Worm (Caenorhabditis elegans) whole organism, late embryonic: ENCODE results near the gene ZK1307.9.
A peak's percentile ranks its signal among the peaks of the same experiment; 100 is the strongest.

Experiments
- ceh-19 ChIP-seq: fragments of 200-800 bp; sonication (Bioruptor generic); optimal IDR thresholded peaks from 2 replicates; lab custom pipeline; 2018; ENCODE audit warnings: mild to moderate bottlenecking, missing genetic modification characterization, missing compliant biosample characterization
- ceh-24 ChIP-seq: sonication (generic microtip); optimal IDR thresholded peaks from 2 replicates; lab custom pipeline; 2016; ENCODE audit warnings: mild to moderate bottlenecking, missing genetic modification characterization, missing compliant biosample characterization
- ceh-31 ChIP-seq: sonication (generic microtip); optimal IDR thresholded peaks from 2 replicates; lab custom pipeline; 2016; ENCODE audit warnings: missing genetic modification characterization, missing compliant biosample characterization
- ceh-34 ChIP-seq: sonication (generic microtip); optimal IDR thresholded peaks from 2 replicates; lab custom pipeline; 2016; ENCODE audit warnings: mild to moderate bottlenecking, missing genetic modification characterization, missing compliant biosample characterization
- ceh-6 ChIP-seq: fragments of 200-800 bp; sonication (Bioruptor generic); optimal IDR thresholded peaks from 2 replicates; lab custom pipeline; 2018; ENCODE audit warnings: mild to moderate bottlenecking, missing genetic modification characterization, missing compliant biosample characterization
- dmd-4 ChIP-seq: sonication (generic microtip); optimal IDR thresholded peaks from 2 replicates; lab custom pipeline; 2016; ENCODE audit warnings: borderline replicate concordance, missing genetic modification characterization, missing compliant biosample characterization
- elt-2 ChIP-seq: sonication (generic microtip); optimal IDR thresholded peaks from 2 replicates; lab custom pipeline; 2016; ENCODE audit warnings: missing genetic modification reagents, missing genetic modification characterization, missing compliant biosample characterization
- fkh-6 ChIP-seq: sonication (generic microtip); optimal IDR thresholded peaks from 2 replicates; lab custom pipeline; 2016; ENCODE audit warnings: missing genetic modification characterization, missing compliant biosample characterization
- hlh-13 ChIP-seq: fragments of 200-800 bp; sonication (Bioruptor generic); optimal IDR thresholded peaks from 2 replicates; lab custom pipeline; 2018; ENCODE audit warnings: mild to moderate bottlenecking, missing genetic modification characterization, missing compliant biosample characterization
- hlh-15 ChIP-seq: sonication (generic microtip); optimal IDR thresholded peaks from 2 replicates; lab custom pipeline; 2016; ENCODE audit warnings: missing genetic modification characterization, missing compliant biosample characterization
- hlh-30 ChIP-seq: sonication (generic microtip); optimal IDR thresholded peaks from 2 replicates; lab custom pipeline; 2017; ENCODE audit warnings: antibody characterized with exemption, missing genetic modification characterization, missing compliant biosample characterization; ENCODE audit not compliant: insufficient read depth
- hlh-6 ChIP-seq: sonication (generic microtip); optimal IDR thresholded peaks from 2 replicates; lab custom pipeline; 2016; ENCODE audit warnings: missing genotype, missing genetic modification characterization, missing compliant biosample characterization
- lim-6 ChIP-seq: sonication (generic microtip); optimal IDR thresholded peaks from 2 replicates; lab custom pipeline; 2016; ENCODE audit warnings: missing genetic modification characterization, missing compliant biosample characterization
- lin-11 ChIP-seq: fragments of 200-800 bp; sonication (Bioruptor generic); optimal IDR thresholded peaks from 2 replicates; lab custom pipeline; 2018; ENCODE audit warnings: mild to moderate bottlenecking, missing genetic modification characterization, missing compliant biosample characterization
- mec-3 ChIP-seq: sonication (generic microtip); optimal IDR thresholded peaks from 2 replicates; lab custom pipeline; 2016; ENCODE audit warnings: borderline replicate concordance, missing genetic modification characterization, missing compliant biosample characterization
- odd-2 ChIP-seq: sonication (generic microtip); optimal IDR thresholded peaks from 2 replicates; lab custom pipeline; 2017; ENCODE audit warnings: antibody characterized with exemption, mild to moderate bottlenecking, missing genetic modification characterization, missing compliant biosample characterization
- pag-3 ChIP-seq: sonication (generic microtip); optimal IDR thresholded peaks from 2 replicates; lab custom pipeline; 2016; ENCODE audit warnings: missing compliant biosample characterization, missing genetic modification characterization, borderline replicate concordance
- pat-9 ChIP-seq: fragments of 200-800 bp; sonication (Bioruptor generic); optimal IDR thresholded peaks from 2 replicates; lab custom pipeline; 2018; ENCODE audit warnings: mild to moderate bottlenecking, missing genetic modification characterization, moderate library complexity, missing compliant biosample characterization
- pax-1 ChIP-seq: fragments of 150-350 bp; optimal IDR thresholded peaks from 2 replicates; lab custom pipeline; 2014; ENCODE audit warnings: missing biosample characterization, missing genetic modification characterization
- pha-2 ChIP-seq: sonication (generic microtip); optimal IDR thresholded peaks from 2 replicates; lab custom pipeline; 2017; ENCODE audit warnings: mild to moderate bottlenecking, missing genetic modification characterization, missing compliant biosample characterization
- pros-1 ChIP-seq: fragments of 150-350 bp; optimal IDR thresholded peaks from 2 replicates; lab custom pipeline; 2014; ENCODE audit warnings: missing biosample characterization, missing genetic modification reagents, missing genetic modification characterization
- ref-2 ChIP-seq: sonication (generic microtip); optimal IDR thresholded peaks from 2 replicates; lab custom pipeline; 2016; ENCODE audit warnings: missing genetic modification characterization, missing compliant biosample characterization
- rnt-1 ChIP-seq: sonication (generic microtip); optimal IDR thresholded peaks from 2 replicates; lab custom pipeline; 2016; ENCODE audit warnings: missing genetic modification characterization, missing compliant biosample characterization
- syd-9 ChIP-seq: sonication (generic microtip); optimal IDR thresholded peaks from 2 replicates; lab custom pipeline; 2016; ENCODE audit warnings: mild to moderate bottlenecking, missing genetic modification characterization, moderate library complexity, missing compliant biosample characterization
- tbx-2 ChIP-seq: sonication (generic microtip); optimal IDR thresholded peaks from 2 replicates; lab custom pipeline; 2016; ENCODE audit warnings: missing genetic modification characterization, missing compliant biosample characterization
- ttx-3 ChIP-seq: sonication (generic microtip); optimal IDR thresholded peaks from 2 replicates; lab custom pipeline; 2016; ENCODE audit warnings: missing genetic modification reagents, missing genetic modification characterization, missing compliant biosample characterization
- unc-42 ChIP-seq: sonication (generic microtip); optimal IDR thresholded peaks from 2 replicates; lab custom pipeline; 2016; ENCODE audit warnings: missing genotype, missing genetic modification characterization, missing compliant biosample characterization

ZK1307.9 gene

DNA sequence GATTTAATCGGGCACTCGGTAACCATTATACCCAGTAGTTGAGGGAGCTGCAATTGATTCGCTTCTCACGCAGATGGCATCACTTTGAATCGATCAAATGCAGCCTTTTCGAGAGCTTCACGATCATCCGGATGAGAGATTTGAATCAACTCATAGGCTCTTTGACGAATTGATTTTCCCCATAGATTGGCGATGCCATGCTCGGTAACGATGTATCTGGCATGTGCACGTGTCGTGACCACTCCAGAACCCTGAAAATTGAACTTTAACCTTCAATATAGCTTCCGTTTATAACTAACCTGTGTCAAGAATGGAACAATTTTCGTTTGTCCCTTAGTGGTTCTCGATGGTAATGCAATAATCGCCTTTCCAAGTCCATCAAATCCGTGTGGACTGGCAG, 34.9 kb downstream of the ZK1307.9 start:
- no peak for TF ChIP-seq tbx-2
- TF ChIP-seq hlh-6 (tag; lab: Kevin White, UChicago): no peak
- TF ChIP-seq ceh-34: no peak
- TF ChIP-seq rnt-1 (tag; lab: Kevin White, UChicago): no peak
- TF ChIP-seq ceh-19: no peak
- TF ChIP-seq mec-3 (tag; lab: Kevin White, UChicago): no peak

DNA sequence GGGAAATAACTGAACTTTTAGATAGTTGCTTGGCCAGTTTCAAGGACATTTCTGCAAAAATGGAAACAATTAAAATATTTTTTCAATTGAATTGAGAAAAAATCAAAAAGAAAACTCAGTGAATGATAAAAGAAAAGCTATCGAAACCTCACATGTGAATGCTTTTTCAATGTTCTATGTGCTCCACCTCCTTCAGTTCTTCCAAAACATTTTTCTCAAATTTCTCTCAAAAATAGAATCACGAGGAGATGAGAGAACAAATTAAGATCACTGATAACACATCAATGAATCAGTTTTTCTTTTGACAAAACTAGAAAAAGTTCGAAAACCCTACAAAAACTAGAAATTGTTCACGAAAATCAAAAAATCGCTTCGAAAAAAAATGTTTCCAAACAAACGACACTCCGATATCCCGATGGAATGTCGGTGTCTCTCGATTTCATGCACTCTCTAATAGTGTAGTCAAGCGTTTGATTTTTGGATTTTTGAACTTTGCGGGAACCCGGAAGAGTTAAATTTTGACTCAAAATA, 37.4 kb downstream of the ZK1307.9 start, which contains the start of gene ZK1320.9:
TSS of gene ZK1320.9 (minus strand) at position 51 of the 531 bp plus-strand sequence.
- TF ChIP-seq ceh-31 (tag; lab: Kevin White, UChicago) (no peak), hlh-15 (tag; lab: Kevin White, UChicago) (no peak), ceh-34 (no peak), hlh-30 (tag; lab: Kevin White, UChicago) (no peak), ref-2 (no peak), syd-9 (no peak), lim-6 (tag; lab: Kevin White, UChicago) (no peak), pag-3 (no peak), pha-2 (tag; lab: Kevin White, UChicago) (no peak), ceh-19 (no peak), ceh-24 (no peak), pros-1 (no peak), tbx-2 (no peak), ceh-6 (GFP tag; lab: Kevin White, UChicago) (no peak), dmd-4 (tag; lab: Kevin White, UChicago) (no peak)
- TF ChIP-seq, all 69 proteins: peak for 0

DNA sequence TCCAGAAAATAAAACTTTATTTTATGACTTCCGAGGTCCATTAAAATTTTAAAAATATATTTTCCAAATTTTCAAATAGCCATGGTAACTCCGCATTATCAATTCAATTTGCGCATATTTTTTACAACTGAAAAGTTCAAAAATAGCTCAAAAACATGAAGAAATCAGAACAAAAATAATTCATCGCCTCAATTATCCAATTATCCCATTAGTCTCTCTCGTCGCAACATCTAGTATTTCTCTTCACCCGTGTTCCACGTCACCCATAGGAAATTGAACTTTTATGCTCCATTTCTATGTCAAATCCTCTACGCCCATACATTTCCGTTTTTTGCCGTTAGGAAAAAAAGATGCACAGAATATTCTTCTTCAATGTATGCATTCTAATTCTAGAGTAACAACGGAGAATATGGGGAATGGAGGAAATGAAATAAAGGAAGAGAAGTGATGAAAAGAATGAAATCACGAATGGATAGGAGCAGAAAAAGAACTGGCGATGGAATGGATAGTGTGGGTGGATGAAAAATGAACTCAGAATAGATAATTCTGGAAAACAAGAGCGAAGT, 40.9 kb downstream of the ZK1307.9 start:
- TF ChIP-seq pat-9 (tag; lab: Kevin White, UChicago) (no peak), elt-2 (tag; lab: Kevin White, UChicago) (no peak), lin-11 (no peak), unc-42 (peak; percentile 78)

DNA sequence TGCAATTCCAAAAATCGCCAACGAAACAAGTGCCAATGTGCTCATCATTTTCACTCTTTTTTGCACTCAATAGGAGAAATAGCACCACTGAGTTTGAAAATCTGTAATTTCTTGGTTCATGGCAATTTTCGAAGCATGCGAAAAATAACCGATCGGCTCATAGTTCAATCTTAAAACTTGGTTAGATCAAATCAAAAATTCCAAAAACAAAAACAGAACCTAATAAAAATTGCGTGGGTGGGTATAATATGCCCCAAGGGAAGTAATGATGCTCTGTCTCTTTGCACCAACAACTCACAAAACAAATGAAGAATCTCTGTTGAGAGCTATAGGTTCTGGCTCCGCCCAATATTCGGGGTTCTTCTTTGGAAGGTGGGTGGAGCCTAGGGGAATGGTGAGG, 42.5 kb downstream of the ZK1307.9 start, which contains the start of gene nlp-11:
TSS of gene nlp-11 (minus strand) at position 101 of the 400 bp plus-strand sequence.
- no peak for TF ChIP-seq ceh-31 (tag; lab: Kevin White, UChicago)
- no peak for TF ChIP-seq ceh-6 (GFP tag; lab: Kevin White, UChicago)
- TF ChIP-seq hlh-30 (tag; lab: Kevin White, UChicago): no peak
- no peak for TF ChIP-seq fkh-6 (tag; lab: Kevin White, UChicago)
- TF ChIP-seq ttx-3 (tag; lab: Kevin White, UChicago): no peak
- no peak for TF ChIP-seq pax-1 (tag; lab: Kevin White, UChicago)

DNA sequence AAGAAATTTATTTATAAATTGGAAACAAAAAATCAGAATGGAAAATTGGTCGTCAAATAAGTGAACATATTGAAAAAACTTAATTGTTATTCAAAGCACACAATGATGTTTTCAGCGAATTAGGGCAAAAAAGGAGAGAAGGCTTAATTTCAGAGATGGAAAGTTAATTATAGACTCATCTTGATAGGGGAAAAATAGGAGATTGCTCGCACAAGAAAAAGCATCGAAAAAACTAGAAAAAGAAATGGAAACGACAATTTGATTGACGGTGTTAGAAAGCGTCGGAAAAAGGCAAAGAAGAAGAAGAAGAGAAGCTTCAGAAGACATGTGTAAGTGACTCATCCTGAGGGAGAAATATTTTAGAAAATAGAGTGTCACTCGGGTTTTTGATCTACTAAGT, 46.7 kb downstream of the ZK1307.9 start:
- TF ChIP-seq unc-42 (peak; percentile 55), hlh-13 (GFP tag; lab: Kevin White, UChicago) (no peak)
- TF ChIP-seq, all 69 proteins: peak for 1

DNA sequence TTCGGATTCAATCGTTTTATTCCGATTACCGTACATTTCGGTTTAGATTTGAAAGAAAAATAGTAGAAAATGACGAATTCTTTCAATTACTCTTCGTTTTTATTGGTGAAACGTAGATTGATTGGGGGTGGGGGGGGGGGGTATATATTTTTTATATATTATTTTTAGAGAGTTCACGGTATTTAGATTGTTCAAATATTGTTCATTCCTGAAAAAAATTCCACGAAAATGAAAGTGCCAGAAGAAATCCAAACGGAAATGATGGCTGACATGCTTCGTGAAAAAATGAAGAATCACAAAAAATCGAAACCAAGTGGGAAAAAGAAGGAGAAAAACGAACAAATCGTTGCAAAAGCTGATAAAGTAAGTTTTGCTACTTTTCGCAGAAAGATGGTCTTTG, 51.1 kb downstream of the ZK1307.9 start, which contains the start of the genes Y53C12A.8 and Y53C12A.7:
TSS of gene Y53C12A.8 (minus strand) at position 101 of the 400 bp plus-strand sequence.
TSS of gene Y53C12A.7 (plus strand) at position 181 of the 400 bp plus-strand sequence.
- TF ChIP-seq pha-2 (tag; lab: Kevin White, UChicago): no peak
- no peak for TF ChIP-seq odd-2 (tag; lab: Kevin White, UChicago)
